Fruit fly (Drosophila melanogaster) whole organism, embryonic: Measurements from ENCODE around the gene CG5516.
A peak's percentile ranks its signal among the peaks of the same experiment; 100 is the strongest.

Experiments
- CG12659 ChIP-seq: fragments of 200-800 bp; sonication (Bioruptor generic); optimal IDR thresholded peaks from 3 replicates; lab custom pipeline; 2017; ENCODE audit warnings: mild to moderate bottlenecking, missing biosample characterization, missing genetic modification reagents, missing genetic modification characterization
- CG12942 ChIP-seq: fragments of 200-800 bp; sonication (Bioruptor generic); optimal IDR thresholded peaks from 3 replicates; lab custom pipeline; 2016; ENCODE audit warnings: missing biosample characterization, missing genetic modification characterization
- CG13287 ChIP-seq: fragments of 200-800 bp; sonication (Bioruptor generic); IDR thresholded peaks from 2 replicates; pipeline ENCODE4 v1.3.6; 2022; ENCODE audit warnings: missing biosample characterization, missing genetic modification characterization; ENCODE audit not compliant: partially characterized antibody
- CG16779 ChIP-seq: fragments of 200-800 bp; sonication (Bioruptor generic); IDR thresholded peaks from 2 replicates; pipeline ENCODE4 v1.3.6; 2022; ENCODE audit warnings: missing biosample characterization, missing genetic modification characterization
- CG16813 ChIP-seq: fragments of 200-800 bp; sonication (Bioruptor generic); IDR thresholded peaks from 3 replicates; pipeline ENCODE4 v1.3.6; 2022; ENCODE audit warnings: missing biosample characterization, missing genetic modification characterization; ENCODE audit not compliant: partially characterized antibody
- CG17829 ChIP-seq: fragments of 200-800 bp; optimal IDR thresholded peaks from 2 replicates; lab custom pipeline; 2019; ENCODE audit warnings: missing biosample characterization, mild to moderate bottlenecking, missing genetic modification characterization, moderate library complexity
- CG30020 ChIP-seq: fragments of 200-800 bp; optimal IDR thresholded peaks from 2 replicates; lab custom pipeline; 2019; ENCODE audit warnings: missing biosample characterization, mild to moderate bottlenecking, missing genetic modification characterization, moderate library complexity
- CG30403 ChIP-seq: fragments of 200-800 bp; sonication (Bioruptor generic); optimal IDR thresholded peaks from 3 replicates; lab custom pipeline; 2016; ENCODE audit warnings: missing biosample characterization, missing genetic modification characterization
- CG9609 ChIP-seq: fragments of 200-800 bp; sonication (Bioruptor generic); optimal IDR thresholded peaks from 3 replicates; lab custom pipeline; 2016; ENCODE audit warnings: missing biosample characterization, missing genetic modification characterization
- Chrac-16 ChIP-seq: fragments of 200-800 bp; sonication (Bioruptor generic); optimal IDR thresholded peaks from 3 replicates; lab custom pipeline; 2016; ENCODE audit warnings: missing biosample characterization, missing genetic modification characterization
- Doc3 ChIP-seq: fragments of 200-800 bp; sonication (Bioruptor generic); IDR thresholded peaks from 3 replicates; pipeline ENCODE4 v1.3.6; 2022; ENCODE audit warnings: missing biosample characterization, missing genetic modification characterization; ENCODE audit not compliant: partially characterized antibody
- Dref ChIP-seq: fragments of 200-800 bp; sonication (Bioruptor generic); IDR thresholded peaks from 2 replicates; pipeline ENCODE4 v1.3.6; 2022; ENCODE audit warnings: missing biosample characterization, missing genetic modification characterization
- Ets65A ChIP-seq: fragments of 200-800 bp; sonication (Bioruptor generic); peaks from one replicate; lab custom pipeline; 2016; ENCODE audit warnings: missing biosample characterization, missing genetic modification characterization
- Hr51 ChIP-seq, 2 experiments: fragments of 200-800 bp; sonication (Bioruptor generic); optimal IDR thresholded peaks; 2 replicates in 1 of 2; 3 replicates in 1 of 2; lab custom pipeline; 2016 to 2018; ENCODE audit warnings: missing biosample characterization in 2 of 2, missing genetic modification characterization in 2 of 2, mild to moderate bottlenecking in 1 of 2, moderate library complexity in 1 of 2
- Hsf ChIP-seq: fragments of 200-800 bp; sonication (Bioruptor generic); optimal IDR thresholded peaks from 3 replicates; lab custom pipeline; 2016; ENCODE audit warnings: missing biosample characterization, missing genetic modification characterization
- MBD-R2 ChIP-seq: fragments of 200-800 bp; sonication (Bioruptor generic); IDR thresholded peaks from 2 replicates; pipeline ENCODE4 v1.3.6; 2022; ENCODE audit warnings: missing biosample characterization, missing genetic modification characterization
- NFAT ChIP-seq: fragments of 200-800 bp; sonication (Bioruptor generic); IDR thresholded peaks from 2 replicates; pipeline ENCODE4 v1.3.6; 2022; ENCODE audit warnings: missing biosample characterization, missing genetic modification characterization
- Nf-YB ChIP-seq: fragments of 200-800 bp; sonication (Bioruptor generic); optimal IDR thresholded peaks from 3 replicates; lab custom pipeline; 2019; ENCODE audit warnings: missing biosample characterization, mild to moderate bottlenecking, missing genetic modification characterization, moderate library complexity
- Scr ChIP-seq: fragments of 200-800 bp; sonication (Bioruptor generic); IDR thresholded peaks from 2 replicates; pipeline ENCODE4 v1.3.6; 2022; ENCODE audit warnings: missing biosample characterization, missing genetic modification characterization; ENCODE audit not compliant: partially characterized antibody
- Sin3A ChIP-seq: fragments of >200 bp; optimal IDR thresholded peaks from 2 replicates; lab custom pipeline; 2018
- Sry-δ ChIP-seq: fragments of 200-800 bp; sonication (Bioruptor generic); optimal IDR thresholded peaks from 2 replicates; lab custom pipeline; 2016; ENCODE audit warnings: missing biosample characterization, missing genetic modification characterization
- Xrp1 ChIP-seq: fragments of 200-800 bp; sonication (Bioruptor generic); IDR thresholded peaks from 2 replicates; pipeline ENCODE4 v1.3.6; 2022; ENCODE audit warnings: missing biosample characterization, missing genetic modification characterization
- ab ChIP-seq: fragments of 200-800 bp; sonication (Bioruptor generic); optimal IDR thresholded peaks from 2 replicates; lab custom pipeline; 2016; ENCODE audit warnings: missing biosample characterization, missing genetic modification characterization
- bigmax ChIP-seq: fragments of 200-800 bp; sonication (Bioruptor generic); optimal IDR thresholded peaks from 2 replicates; lab custom pipeline; 2018; ENCODE audit warnings: missing biosample characterization, mild to moderate bottlenecking, missing genetic modification characterization
- crp ChIP-seq, 2 experiments: fragments of 200-800 bp; sonication (Bioruptor generic); optimal IDR thresholded peaks; 2 replicates in 1 of 2; 3 replicates in 1 of 2; lab custom pipeline; 2017; ENCODE audit warnings: missing biosample characterization in 2 of 2, missing genetic modification characterization in 2 of 2, mild to moderate bottlenecking in 1 of 2, moderate library complexity in 1 of 2
- fu2 ChIP-seq: fragments of 200-800 bp; sonication (Bioruptor generic); optimal IDR thresholded peaks from 2 replicates; lab custom pipeline; 2016; ENCODE audit warnings: missing biosample characterization, missing genetic modification characterization
- gfzf ChIP-seq: fragments of 200-800 bp; sonication (Bioruptor generic); optimal IDR thresholded peaks from 2 replicates; lab custom pipeline; 2016; ENCODE audit warnings: missing biosample characterization, mild to moderate bottlenecking, missing genetic modification characterization, moderate library complexity
- hkb ChIP-seq, 2 experiments: fragments of 200-800 bp in 1 of 2; fragments of >200 bp in 1 of 2; sonication (Bioruptor generic) in 1 of 2; IDR thresholded peaks in 1 of 2; optimal IDR thresholded peaks in 1 of 2; 2 replicates each; pipeline versions ENCODE4 v1.3.6 to Lab custom; 2017 to 2022; ENCODE audit warnings: missing biosample characterization in 1 of 2, missing genetic modification characterization in 1 of 2
- mam ChIP-seq: fragments of 200-800 bp; sonication (Bioruptor generic); optimal IDR thresholded peaks from 3 replicates; lab custom pipeline; 2016; ENCODE audit warnings: missing biosample characterization, missing genetic modification characterization
- pfk ChIP-seq: fragments of 200-800 bp; sonication (Bioruptor generic); optimal IDR thresholded peaks from 2 replicates; lab custom pipeline; 2018; ENCODE audit warnings: missing biosample characterization, mild to moderate bottlenecking, missing genetic modification characterization, moderate library complexity
- pita ChIP-seq: fragments of 200-800 bp; sonication (Bioruptor generic); optimal IDR thresholded peaks from 2 replicates; lab custom pipeline; 2017; ENCODE audit warnings: missing biosample characterization, mild to moderate bottlenecking, missing genetic modification characterization
- pum ChIP-seq: fragments of 200-800 bp; sonication (Bioruptor generic); optimal IDR thresholded peaks from 2 replicates; lab custom pipeline; 2016; ENCODE audit warnings: missing biosample characterization, missing genetic modification characterization
- sens ChIP-seq: fragments of 200-800 bp; sonication (Bioruptor generic); peaks from one replicate; lab custom pipeline; 2016; ENCODE audit warnings: missing biosample characterization, missing genetic modification characterization
- stwl ChIP-seq: fragments of 200-800 bp; sonication (Bioruptor generic); optimal IDR thresholded peaks from 3 replicates; lab custom pipeline; 2018; ENCODE audit warnings: missing biosample characterization, mild to moderate bottlenecking, missing genetic modification characterization, moderate library complexity
- tio ChIP-seq: fragments of 200-800 bp; sonication (Bioruptor generic); optimal IDR thresholded peaks from 2 replicates; lab custom pipeline; 2017; ENCODE audit warnings: missing biosample characterization, missing genetic modification characterization, inconsistent platforms
- unc-4 ChIP-seq: fragments of 200-800 bp; sonication (Bioruptor generic); IDR thresholded peaks from 2 replicates; pipeline ENCODE4 v1.3.6; 2022; ENCODE audit warnings: missing biosample characterization, missing genetic modification characterization; ENCODE audit not compliant: partially characterized antibody
- vfl ChIP-seq: fragments of 200-800 bp; sonication (Bioruptor generic); optimal IDR thresholded peaks from 2 replicates; lab custom pipeline; 2016; ENCODE audit warnings: missing biosample characterization, missing genetic modification characterization
- wek ChIP-seq: fragments of 200-800 bp; sonication (Bioruptor generic); optimal IDR thresholded peaks from 3 replicates; lab custom pipeline; 2018; ENCODE audit warnings: missing biosample characterization, mild to moderate bottlenecking, missing genetic modification characterization, moderate library complexity
- wor ChIP-seq: fragments of 200-800 bp; sonication (Bioruptor generic); IDR thresholded peaks from 2 replicates; pipeline ENCODE4 v1.3.6; 2022; ENCODE audit warnings: missing biosample characterization, missing genetic modification characterization
- zfh2 ChIP-seq: fragments of 200-800 bp; sonication (Bioruptor generic); optimal IDR thresholded peaks from 2 replicates; lab custom pipeline; 2016; ENCODE audit warnings: missing biosample characterization, missing genetic modification characterization

The CG5516 gene

DNA sequence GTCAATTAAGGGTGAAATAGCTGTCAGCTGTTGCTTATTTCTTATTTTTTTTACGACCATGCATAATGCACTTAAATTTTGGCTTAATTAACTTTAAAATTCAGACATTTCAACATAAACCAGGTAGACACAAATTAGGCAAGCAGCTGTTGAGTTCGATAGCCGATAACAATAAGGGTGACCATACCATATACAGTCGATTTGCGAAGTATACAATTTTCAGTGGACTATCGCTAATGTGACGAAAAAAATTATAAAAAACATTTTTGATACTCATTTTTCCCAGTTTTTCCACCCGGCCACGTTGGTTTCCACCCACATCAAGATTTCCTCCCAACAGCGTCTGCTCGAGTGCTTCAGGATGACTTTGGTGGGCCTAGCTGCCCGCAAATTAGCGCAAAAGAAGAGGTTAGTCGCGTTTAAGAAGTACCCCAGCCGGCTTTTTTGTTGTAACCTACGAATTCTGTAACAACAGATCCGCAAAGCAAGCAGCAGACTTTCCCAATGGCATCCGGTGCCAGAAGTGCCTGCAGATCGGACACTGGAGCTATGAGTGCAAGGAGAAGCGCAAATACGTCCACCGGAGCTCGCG, at the start of gene CG5516, which contains the start of gene CG4287 (continued):
- TF ChIP-seq pfk (GFP tag; lab: Kevin White, UChicago) (no peak), sens (peak; percentile 64), Hr51 (GFP tag; optimal IDR thresholded peaks at IDR 0.05; lab: Kevin White, UChicago) (no peak), Sry-δ (GFP tag; lab: Kevin White, UChicago) (peak; percentile 56), tio (GFP tag; lab: Kevin White, UChicago) (no peak), CG30403 (GFP tag; lab: Kevin White, UChicago) (peak; percentile 38), Doc3 (GFP tag; lab: Robert Waterston, UW) (peak; percentile 57; the same call in 2 of the 3 replicates), Hsf (GFP tag; lab: Kevin White, UChicago) (peak; percentile 7), Nf-YB (GFP tag; lab: Kevin White, UChicago) (no peak), CG16813 (GFP tag; lab: Robert Waterston, UW) (peak; percentile 37; the same call in 1 of the 3 replicates), hkb (optimal IDR thresholded peaks at IDR 0.05; lab: Kevin White, UChicago) (no peak), hkb (GFP tag; IDR thresholded peaks at IDR 0.05; lab: Robert Waterston, UW) (peak; percentile 34; the same call in 1 of the 2 replicates), CG9609 (GFP tag; lab: Kevin White, UChicago) (peak; percentile 8), zfh2 (peak; percentile 39), CG16779 (GFP tag; lab: Robert Waterston, UW) (no peak), Chrac-16 (peak; percentile 28), Scr (GFP tag; lab: Robert Waterston, UW) (peak; percentile 54), bigmax (GFP tag; lab: Kevin White, UChicago) (peak; percentile 73), crp (GFP tag; optimal IDR thresholded peaks at IDR 0.05; lab: Kevin White, UChicago) (peak; percentile 42 to 86), CG12942 (GFP tag; lab: Kevin White, UChicago) (peak; percentile 17), CG13287 (GFP tag; lab: Robert Waterston, UW) (peak; percentile 63), mam (peak; percentile 51), NFAT (GFP tag; lab: Robert Waterston, UW) (peak; percentile 54; the same call in 1 of the 2 replicates), vfl (GFP tag; lab: Kevin White, UChicago) (peak; percentile 20), unc-4 (peak; percentile 44; the same call in 1 of the 2 replicates), stwl (tag; lab: Kevin White, UChicago) (peak; percentile 62), Dref (peak; percentile 72), MBD-R2 (peak; percentile 87), CG30020 (tag; lab: Kevin White, UChicago) (peak; percentile 23), wek (peak; percentile 98), fu2 (GFP tag; lab: Kevin White, UChicago) (peak; percentile 24), pita (GFP tag; lab: Kevin White, UChicago) (no peak), pum (GFP tag; lab: Kevin White, UChicago) (no peak), CG12659 (GFP tag; lab: Kevin White, UChicago) (peak; percentile 13), gfzf (peak; percentile 25), ab (GFP tag; lab: Kevin White, UChicago) (no peak), Sin3A (lab: Kevin White, UChicago) (peak; percentile 12), CG17829 (tag; lab: Kevin White, UChicago) (no peak), Xrp1 (GFP tag; lab: Robert Waterston, UW) (0 out of 2 replicates have a peak, but pooled peaks have one; percentile 19)

DNA sequence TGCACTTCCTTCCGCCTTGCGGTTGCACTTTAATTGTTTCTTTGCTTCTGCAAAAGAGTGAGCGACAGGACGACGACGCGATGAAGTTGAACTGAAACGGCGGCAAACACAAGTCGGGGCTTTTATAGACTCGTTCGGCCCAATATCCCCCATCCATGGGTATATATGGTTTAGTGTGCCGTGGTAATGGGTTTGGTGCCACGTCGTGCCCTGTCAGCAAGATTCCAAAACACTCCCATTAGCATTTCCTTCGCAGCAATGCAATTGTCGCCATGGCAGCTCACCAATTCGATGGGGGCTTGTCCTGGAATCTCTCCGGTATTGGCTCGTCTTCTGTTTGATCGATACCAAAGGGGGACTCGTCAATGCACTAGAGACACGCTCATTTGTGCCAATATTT, 45.8 kb upstream of the CG5516 start, which contains the start of gene CG45105:
TSS of gene CG45105 (minus strand) at position 101 of the 400 bp plus-strand sequence.
- no peak for TF ChIP-seq wor
- TF ChIP-seq Ets65A (GFP tag; lab: Kevin White, UChicago), result peak; percentile 66
